Fruit fly (Drosophila melanogaster): ENCODE measurements around the gene Srx.

DNA sequence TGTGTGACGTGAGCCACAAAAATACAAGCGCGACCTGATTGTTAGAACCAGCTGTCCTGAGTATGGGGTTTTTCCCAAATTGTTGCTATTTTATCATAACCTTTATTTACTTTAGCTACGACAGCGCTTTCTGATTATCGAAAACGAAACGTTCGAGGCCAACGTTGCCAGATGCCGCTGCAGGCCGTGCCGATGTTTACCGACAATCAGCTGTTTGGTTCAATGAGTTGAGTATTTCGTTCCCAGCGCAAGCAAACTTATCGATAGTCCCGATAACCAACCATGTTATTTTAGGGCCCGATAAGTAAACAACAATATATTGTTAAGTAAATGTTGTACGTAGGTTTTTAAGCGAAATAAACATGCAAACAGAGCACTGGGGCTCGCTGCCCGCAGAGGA is 6.6 kb upstream of the Srx start, which contains the start of the genes CG15814 and Spt7:
- no peak for TF ChIP-seq CrebA (GFP tag; optimal IDR thresholded peaks at IDR 0.05; ENCODE audit: borderline replicate concordance)
- TF ChIP-seq fru (GFP tag; optimal IDR thresholded peaks at IDR 0.05): no peak
- TF ChIP-seq brk (GFP tag; optimal IDR thresholded peaks at IDR 0.05): no peak
- TF ChIP-seq Myc (optimal IDR thresholded peaks at IDR 0.05): peak; percentile 4
- no peak for TF ChIP-seq Hr78 (GFP tag; optimal IDR thresholded peaks at IDR 0.05)
- TF ChIP-seq dsf (GFP tag; optimal IDR thresholded peaks at IDR 0.05; ENCODE audit: borderline replicate concordance): no peak
- TF ChIP-seq woc (GFP tag; optimal IDR thresholded peaks at IDR 0.05): no peak
- TF ChIP-seq sv (GFP tag; optimal IDR thresholded peaks at IDR 0.05): no peak
- TF ChIP-seq Abd-B (GFP tag; optimal IDR thresholded peaks at IDR 0.05): no peak
- no peak for TF ChIP-seq dmrt93B (GFP tag; optimal IDR thresholded peaks at IDR 0.05)
- no peak for TF ChIP-seq Hnf4 (GFP tag; optimal IDR thresholded peaks at IDR 0.05)
- peak; percentile 50 for TF ChIP-seq h (GFP tag; optimal IDR thresholded peaks at IDR 0.05)
- TF ChIP-seq foxo (GFP tag; optimal IDR thresholded peaks at IDR 0.05): no peak
- no peak for TF ChIP-seq tai (GFP tag; optimal IDR thresholded peaks at IDR 0.05)
